Worm (Caenorhabditis elegans): ENCODE measurements around the gene C55A6.7.

C55A6.7 gene

ce11 chrV:11535504-11536062 is 15.3 kb upstream of the C55A6.7 start (continued):
- TF ChIP-seq zip-11 (GFP tag; IDR thresholded peaks at IDR 0.05) (no peak), fos-1 (tag; optimal IDR thresholded peaks at IDR 0.05) (no peak), lin-1 (GFP tag; IDR thresholded peaks at IDR 0.05) (0 out of 2 replicates have a peak, but pooled peaks have one; percentile 18), dmd-8 (GFP tag; IDR thresholded peaks at IDR 0.05) (no peak), nhr-77 (tag; optimal IDR thresholded peaks at IDR 0.05) (no peak), mxl-3 (GFP tag; optimal IDR thresholded peaks at IDR 0.05) (no peak), aha-1 (tag) (no peak), sdz-12 (GFP tag; optimal IDR thresholded peaks at IDR 0.05) (no peak), lin-13 (GFP tag; optimal IDR thresholded peaks at IDR 0.05) (no peak), ztf-11 (tag; optimal IDR thresholded peaks at IDR 0.05) (no peak), daf-12 (tag; optimal IDR thresholded peaks at IDR 0.05) (no peak), ceh-82 (tag; optimal IDR thresholded peaks at IDR 0.05) (no peak), pha-4 (GFP tag; IDR thresholded peaks at IDR 0.05) (no peak), pha-4 (tag; optimal IDR thresholded peaks at IDR 0.05) (no peak), Y48G9A.11 (GFP tag; IDR thresholded peaks at IDR 0.05) (no peak), spr-1 (tag; optimal IDR thresholded peaks at IDR 0.05) (no peak), nhr-76 (tag; optimal IDR thresholded peaks at IDR 0.05) (no peak), cey-2 (tag; optimal IDR thresholded peaks at IDR 0.05; ENCODE audit: borderline replicate concordance, insufficient read depth) (no peak), nhr-28 (tag; optimal IDR thresholded peaks at IDR 0.05) (peak; percentile 74), Y5F2A.4 (GFP tag; optimal IDR thresholded peaks at IDR 0.05) (no peak), lin-15B (tag; optimal IDR thresholded peaks at IDR 0.05) (no peak), R02D3.7 (tag; optimal IDR thresholded peaks at IDR 0.05) (no peak), snpc-4 (tag; optimal IDR thresholded peaks at IDR 0.05) (no peak), set-16 (GFP tag; IDR thresholded peaks at IDR 0.05) (no peak), rbr-2 (tag; optimal IDR thresholded peaks at IDR 0.05) (no peak), nhr-237 (tag; optimal IDR thresholded peaks at IDR 0.05) (no peak), nhr-10 (tag; optimal IDR thresholded peaks at IDR 0.05) (no peak), unc-39 (tag; optimal IDR thresholded peaks at IDR 0.05) (no peak), dmd-9 (GFP tag; IDR thresholded peaks at IDR 0.05) (no peak), dmd-6 (GFP tag; IDR thresholded peaks at IDR 0.05) (peak; percentile 78), nhr-41 (GFP tag; IDR thresholded peaks at IDR 0.05) (no peak), egl-43 (GFP tag; IDR thresholded peaks at IDR 0.05) (peak; percentile 6; the same call in 1 of the 2 replicates), zfp-3 (GFP tag; conservative IDR thresholded peaks at IDR 0.05) (no peak), hlh-11 (tag; optimal IDR thresholded peaks at IDR 0.05) (peak; percentile 85), mxl-2 (GFP tag; conservative IDR thresholded peaks at IDR 0.05) (no peak), zfp-2 (tag; optimal IDR thresholded peaks at IDR 0.05) (no peak), ces-1 (GFP tag; optimal IDR thresholded peaks at IDR 0.05) (no peak), tra-1 (GFP tag; IDR thresholded peaks at IDR 0.05) (no peak), hmg-1.1 (GFP tag; IDR thresholded peaks at IDR 0.05) (no peak), F10B5.3 (tag; optimal IDR thresholded peaks at IDR 0.05) (no peak), T26A8.4 (GFP tag; IDR thresholded peaks at IDR 0.05) (no peak), ceh-20 (GFP tag; IDR thresholded peaks at IDR 0.05) (no peak), ZK546.5 (tag; optimal IDR thresholded peaks at IDR 0.05) (no peak), tag-97 (GFP tag; IDR thresholded peaks at IDR 0.05) (no peak), skn-1 (tag; optimal IDR thresholded peaks at IDR 0.05) (no peak), mdt-29 (GFP tag; IDR thresholded peaks at IDR 0.05) (no peak), nhr-42 (GFP tag; IDR thresholded peaks at IDR 0.05) (no peak), lin-29 (GFP tag; IDR thresholded peaks at IDR 0.05) (no peak), dpl-1 (GFP tag; optimal IDR thresholded peaks at IDR 0.05) (no peak), dve-1 (tag; optimal IDR thresholded peaks at IDR 0.05; ENCODE audit: insufficient read depth) (peak; percentile 33), pqm-1 (tag; optimal IDR thresholded peaks at IDR 0.05) (peak; percentile 82), nhr-11 (tag; optimal IDR thresholded peaks at IDR 0.05) (no peak), lir-3 (tag; optimal IDR thresholded peaks at IDR 0.05) (no peak)
